Fruit fly (Drosophila melanogaster) whole organism, embryonic: Measurements from ENCODE around the gene Stat92E.

Experiments used
- Atf3 ChIP-seq: fragments of 200-800 bp; sonication (Bioruptor generic); optimal IDR thresholded peaks from 3 replicates; lab custom pipeline; 2016; ENCODE audit warnings: missing biosample characterization, missing genetic modification characterization
- CG10209 ChIP-seq: fragments of 200-800 bp; sonication (Bioruptor generic); optimal IDR thresholded peaks from 3 replicates; lab custom pipeline; 2017; ENCODE audit warnings: missing biosample characterization, mild to moderate bottlenecking, missing genetic modification characterization, missing genetic modification reagents
- CG11695 ChIP-seq: fragments of 200-800 bp; sonication (Bioruptor generic); IDR thresholded peaks from 3 replicates; pipeline ENCODE4 v1.3.6; 2022; ENCODE audit warnings: missing biosample characterization, missing genetic modification characterization
- CG12155 ChIP-seq: fragments of 200-800 bp; sonication (Bioruptor generic); optimal IDR thresholded peaks from 3 replicates; lab custom pipeline; 2016; ENCODE audit warnings: missing biosample characterization, missing genetic modification characterization
- CG12659 ChIP-seq: fragments of 200-800 bp; sonication (Bioruptor generic); optimal IDR thresholded peaks from 3 replicates; lab custom pipeline; 2017; ENCODE audit warnings: mild to moderate bottlenecking, missing biosample characterization, missing genetic modification reagents, missing genetic modification characterization
- CG12769 ChIP-seq: fragments of 200-800 bp; sonication (Bioruptor generic); optimal IDR thresholded peaks from 2 replicates; lab custom pipeline; 2019; ENCODE audit warnings: missing biosample characterization, mild to moderate bottlenecking, missing genetic modification characterization, moderate library complexity
- CG13296 ChIP-seq: fragments of 200-800 bp; sonication (Bioruptor generic); optimal IDR thresholded peaks from 3 replicates; lab custom pipeline; 2018; ENCODE audit warnings: missing biosample characterization, mild to moderate bottlenecking, missing genetic modification characterization
- CG13894 ChIP-seq: fragments of 200-800 bp; sonication (Bioruptor generic); optimal IDR thresholded peaks from 3 replicates; lab custom pipeline; 2018; ENCODE audit warnings: missing biosample characterization, mild to moderate bottlenecking, missing genetic modification characterization, moderate library complexity
- CG15269 ChIP-seq: fragments of 200-800 bp; sonication (Bioruptor generic); optimal IDR thresholded peaks from 2 replicates; lab custom pipeline; 2018; ENCODE audit warnings: missing biosample characterization, mild to moderate bottlenecking, missing genetic modification characterization, moderate library complexity
- CG15479 ChIP-seq: fragments of 200-800 bp; sonication (Bioruptor generic); optimal IDR thresholded peaks from 3 replicates; lab custom pipeline; 2019; ENCODE audit warnings: missing biosample characterization, mild to moderate bottlenecking, missing genetic modification characterization, moderate library complexity
- CG1602 ChIP-seq: fragments of 200-800 bp; sonication (Bioruptor generic); optimal IDR thresholded peaks from 3 replicates; lab custom pipeline; 2016; ENCODE audit warnings: missing biosample characterization, missing genetic modification characterization
- CG17612 ChIP-seq: fragments of 200-800 bp; sonication (Bioruptor generic); IDR thresholded peaks from 2 replicates; pipeline ENCODE4 v1.3.6; 2022; ENCODE audit warnings: missing biosample characterization, missing genetic modification characterization
- CG18476 ChIP-seq: fragments of 200-800 bp; sonication (Bioruptor generic); optimal IDR thresholded peaks from 2 replicates; lab custom pipeline; 2016; ENCODE audit warnings: missing biosample characterization, mild to moderate bottlenecking, missing genetic modification characterization
- CG18764 ChIP-seq: fragments of 200-800 bp; sonication (Bioruptor generic); optimal IDR thresholded peaks from 3 replicates; lab custom pipeline; 2016; ENCODE audit warnings: missing biosample characterization, missing genetic modification characterization
- CG2889 ChIP-seq: fragments of 200-800 bp; sonication (Bioruptor generic); IDR thresholded peaks from 3 replicates; pipeline ENCODE4 v1.3.6; 2022; ENCODE audit warnings: missing biosample characterization, missing genetic modification characterization
- CG31388 ChIP-seq: fragments of 200-800 bp; sonication (Bioruptor generic); optimal IDR thresholded peaks from 2 replicates; lab custom pipeline; 2016; ENCODE audit warnings: missing biosample characterization, missing genetic modification characterization
- CG32532 ChIP-seq: fragments of 200-800 bp; sonication (Bioruptor generic); IDR thresholded peaks from 2 replicates; pipeline ENCODE4 v1.3.6; 2022; ENCODE audit warnings: missing biosample characterization, missing genetic modification characterization
- CG33213 ChIP-seq: fragments of 200-800 bp; sonication (Bioruptor generic); optimal IDR thresholded peaks from 3 replicates; lab custom pipeline; 2016; ENCODE audit warnings: missing biosample characterization, missing genetic modification characterization
- CG33557 ChIP-seq: fragments of 200-800 bp; sonication (Bioruptor generic); optimal IDR thresholded peaks from 2 replicates; lab custom pipeline; 2019; ENCODE audit warnings: missing biosample characterization, mild to moderate bottlenecking, missing genetic modification characterization, moderate library complexity
- CG4282 ChIP-seq: fragments of 200-800 bp; sonication (Bioruptor generic); optimal IDR thresholded peaks from 2 replicates; lab custom pipeline; 2016; ENCODE audit warnings: missing biosample characterization, missing genetic modification characterization
- CG4404 ChIP-seq: fragments of 200-800 bp; sonication (Bioruptor generic); IDR thresholded peaks from 2 replicates; pipeline ENCODE4 v1.3.6; 2022; ENCODE audit warnings: missing biosample characterization, missing genetic modification characterization
- CG5180 ChIP-seq: fragments of 200-800 bp; sonication (Bioruptor generic); optimal IDR thresholded peaks from 3 replicates; lab custom pipeline; 2017; ENCODE audit warnings: missing biosample characterization, missing genetic modification characterization, mild to moderate bottlenecking, moderate library complexity, missing genetic modification reagents
- CG5953 ChIP-seq: fragments of 200-800 bp; sonication (Bioruptor generic); IDR thresholded peaks from 2 replicates; pipeline ENCODE4 v1.3.6; 2022; ENCODE audit warnings: missing biosample characterization, missing genetic modification characterization
- CG6175 ChIP-seq: fragments of 200-800 bp; sonication (Bioruptor generic); IDR thresholded peaks from 3 replicates; pipeline ENCODE4 v1.3.6; 2022; ENCODE audit warnings: missing biosample characterization, missing genetic modification characterization
- CG6813 ChIP-seq: fragments of 200-800 bp; sonication (Bioruptor generic); optimal IDR thresholded peaks from 2 replicates; lab custom pipeline; 2017; ENCODE audit warnings: missing biosample characterization, missing genetic modification characterization, mild to moderate bottlenecking, moderate library complexity, missing genetic modification reagents
- Chrac-16 ChIP-seq: fragments of 200-800 bp; sonication (Bioruptor generic); optimal IDR thresholded peaks from 3 replicates; lab custom pipeline; 2016; ENCODE audit warnings: missing biosample characterization, missing genetic modification characterization
- CkIIα-i1 ChIP-seq: fragments of 200-800 bp; sonication (Bioruptor generic); IDR thresholded peaks from 2 replicates; pipeline ENCODE4 v1.3.6; 2022; ENCODE audit warnings: missing biosample characterization, missing genetic modification characterization
- CoRest ChIP-seq: fragments of 200-800 bp; sonication (Bioruptor generic); optimal IDR thresholded peaks from 3 replicates; lab custom pipeline; 2018; ENCODE audit warnings: missing biosample characterization, mild to moderate bottlenecking, missing genetic modification characterization, moderate library complexity
- D ChIP-seq, 2 experiments: fragments of 200-800 bp in 1 of 2; fragments of >200 bp in 1 of 2; sonication (Bioruptor generic) in 1 of 2; optimal IDR thresholded peaks; 2 replicates in 1 of 2; 3 replicates in 1 of 2; lab custom pipeline; 2017; ENCODE audit warnings: mild to moderate bottlenecking in 1 of 2, missing biosample characterization in 1 of 2, missing genetic modification characterization in 1 of 2, missing genetic modification reagents in 1 of 2
- Dip3 ChIP-seq: fragments of 200-800 bp; sonication (Bioruptor generic); optimal IDR thresholded peaks from 3 replicates; lab custom pipeline; 2016; ENCODE audit warnings: missing biosample characterization, missing genetic modification characterization
- Dll ChIP-seq: fragments of 200-800 bp; sonication (Bioruptor generic); IDR thresholded peaks from 4 replicates; pipeline ENCODE4 v1.3.6; 2022; ENCODE audit warnings: missing biosample characterization, missing genetic modification characterization; ENCODE audit not compliant: partially characterized antibody
- E2f2 ChIP-seq: fragments of 200-800 bp; sonication (Bioruptor generic); IDR thresholded peaks from 2 replicates; pipeline ENCODE4 v1.3.6; 2022; ENCODE audit warnings: missing biosample characterization, missing genetic modification characterization
- Hr3 ChIP-seq: fragments of 200-800 bp; sonication (Bioruptor generic); optimal IDR thresholded peaks from 3 replicates; lab custom pipeline; 2016; ENCODE audit warnings: missing biosample characterization, missing genetic modification characterization
- NK7.1 ChIP-seq: fragments of 200-800 bp; sonication (Bioruptor generic); optimal IDR thresholded peaks from 3 replicates; lab custom pipeline; 2016; ENCODE audit warnings: missing biosample characterization, missing genetic modification characterization
- aop ChIP-seq: fragments of 200-800 bp; sonication (Bioruptor generic); IDR thresholded peaks from 2 replicates; pipeline ENCODE4 v1.3.6; 2022; ENCODE audit warnings: missing biosample characterization, missing genetic modification characterization
- ase ChIP-seq: fragments of 200-800 bp; sonication (Bioruptor generic); IDR thresholded peaks from 3 replicates; pipeline ENCODE4 v1.3.6; 2022; ENCODE audit warnings: missing biosample characterization, missing genetic modification characterization
- bbx ChIP-seq: fragments of 200-800 bp; sonication (Bioruptor generic); IDR thresholded peaks from 2 replicates; pipeline ENCODE4 v1.3.6; 2022; ENCODE audit warnings: missing biosample characterization, missing genetic modification characterization; ENCODE audit not compliant: partially characterized antibody
- btn ChIP-seq: fragments of 200-800 bp; sonication (Bioruptor generic); optimal IDR thresholded peaks from 2 replicates; lab custom pipeline; 2016; ENCODE audit warnings: missing biosample characterization, missing genetic modification characterization
- cato ChIP-seq: fragments of 200-800 bp; sonication (Bioruptor generic); optimal IDR thresholded peaks from 2 replicates; lab custom pipeline; 2016; ENCODE audit warnings: missing biosample characterization, missing genetic modification characterization, borderline replicate concordance
- gsb ChIP-seq: fragments of 200-800 bp; sonication (Bioruptor generic); IDR thresholded peaks from 2 replicates; pipeline ENCODE4 v1.3.6; 2022; ENCODE audit warnings: missing biosample characterization, missing genetic modification characterization
- ham ChIP-seq: fragments of 200-800 bp; sonication (Bioruptor generic); IDR thresholded peaks from 2 replicates; pipeline ENCODE4 v1.3.6; 2022; ENCODE audit warnings: missing biosample characterization, missing genetic modification characterization
- lab ChIP-seq: fragments of 200-800 bp; sonication (Bioruptor generic); optimal IDR thresholded peaks from 3 replicates; lab custom pipeline; 2017; ENCODE audit warnings: missing biosample characterization, missing genetic modification characterization, mild to moderate bottlenecking, moderate library complexity, missing genetic modification reagents
- mld ChIP-seq: fragments of 200-800 bp; sonication (Bioruptor generic); IDR thresholded peaks from 3 replicates; pipeline ENCODE4 v1.3.6; 2022; ENCODE audit warnings: missing biosample characterization, missing genetic modification characterization; ENCODE audit not compliant: partially characterized antibody
- nom ChIP-seq: fragments of 200-800 bp; sonication (Bioruptor generic); optimal IDR thresholded peaks from 2 replicates; lab custom pipeline; 2017; ENCODE audit warnings: missing biosample characterization, missing genetic modification characterization, mild to moderate bottlenecking, moderate library complexity, missing genetic modification reagents
- toy ChIP-seq: fragments of 200-800 bp; sonication (Bioruptor generic); IDR thresholded peaks from 2 replicates; pipeline ENCODE4 v1.3.6; 2022; ENCODE audit warnings: missing biosample characterization, missing genetic modification characterization
- tup ChIP-seq: fragments of 200-800 bp; sonication (Bioruptor generic); optimal IDR thresholded peaks from 2 replicates; lab custom pipeline; 2016; ENCODE audit warnings: missing biosample characterization, mild to moderate bottlenecking, missing genetic modification characterization, moderate library complexity
- unc-4 ChIP-seq: fragments of 200-800 bp; sonication (Bioruptor generic); IDR thresholded peaks from 2 replicates; pipeline ENCODE4 v1.3.6; 2022; ENCODE audit warnings: missing biosample characterization, missing genetic modification characterization; ENCODE audit not compliant: partially characterized antibody

Gene Stat92E

DNA sequence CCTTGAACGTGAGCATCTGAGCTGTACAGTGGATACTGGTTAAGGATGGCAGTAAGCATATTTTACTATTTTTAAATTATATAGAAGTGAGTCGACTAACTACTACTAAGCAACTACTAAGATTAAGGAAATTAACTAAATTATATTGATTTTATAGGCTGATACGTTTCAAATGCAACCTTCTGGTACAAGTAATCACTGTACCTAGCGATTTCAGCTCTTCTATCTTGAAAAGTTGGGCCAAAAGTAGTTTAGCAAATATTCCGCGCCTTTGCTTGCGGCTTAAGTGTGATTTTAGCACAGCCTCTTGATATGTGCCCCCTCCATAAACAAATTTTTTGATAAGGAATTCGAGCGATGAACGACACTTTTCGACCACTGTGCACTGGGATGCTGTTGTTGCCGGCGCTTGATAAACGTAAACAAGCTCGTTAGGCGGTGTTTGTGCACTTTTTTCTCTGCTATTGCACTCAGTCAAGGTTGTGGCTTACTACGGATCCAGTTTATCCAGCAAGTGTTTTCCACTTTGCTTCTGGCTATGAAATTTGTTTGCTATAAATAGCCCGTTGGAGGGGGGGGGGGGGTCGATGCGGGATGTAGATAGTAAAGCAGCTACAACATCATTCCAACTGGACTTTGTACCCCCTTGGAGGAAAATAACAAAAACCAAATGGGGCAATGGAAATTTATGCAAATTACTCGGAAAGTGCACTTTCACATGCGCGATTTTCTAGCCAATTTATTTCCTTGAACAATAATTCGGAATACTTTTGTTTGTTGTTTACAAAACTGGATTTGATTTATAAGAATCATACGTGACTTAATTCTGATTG, 4.4 kb upstream of the Stat92E start (continued):
- TF ChIP-seq Dip3 (GFP tag; lab: Kevin White, UChicago) (peak; percentile 73), nom (GFP tag; lab: Kevin White, UChicago) (peak; percentile 98), CG4404 (GFP tag; lab: Robert Waterston, UW) (peak; percentile 61), Hr3 (GFP tag; lab: Kevin White, UChicago) (peak; percentile 44), Atf3 (GFP tag; lab: Kevin White, UChicago) (no peak), CG5180 (no peak), CG15479 (GFP tag; lab: Kevin White, UChicago) (no peak), ase (GFP tag; lab: Robert Waterston, UW) (peak; percentile 72; the same call in 2 of the 3 replicates), CG12155 (GFP tag; lab: Kevin White, UChicago) (peak; percentile 54), CG15269 (tag; lab: Kevin White, UChicago) (peak; percentile 76), bbx (GFP tag; lab: Robert Waterston, UW) (no peak), mld (GFP tag; lab: Robert Waterston, UW) (no peak), gsb (peak; percentile 69), unc-4 (GFP tag; lab: Robert Waterston, UW) (no peak), CG12659 (GFP tag; lab: Kevin White, UChicago) (peak; percentile 60), CG6813 (GFP tag; lab: Kevin White, UChicago) (peak; percentile 46), CoRest (peak; percentile 65), CG32532 (peak; percentile 92), CkIIα-i1 (GFP tag; lab: Robert Waterston, UW) (no peak), Chrac-16 (GFP tag; lab: Kevin White, UChicago) (peak; percentile 55), CG17612 (GFP tag; lab: Robert Waterston, UW) (peak; percentile 46; the same call in 1 of the 2 replicates), CG4282 (GFP tag; lab: Kevin White, UChicago) (no peak), D (optimal IDR thresholded peaks at IDR 0.05; lab: Kevin White, UChicago) (no peak), D (GFP tag; optimal IDR thresholded peaks at IDR 0.05; lab: Kevin White, UChicago) (no peak), CG33557 (GFP tag; lab: Kevin White, UChicago) (no peak), CG33213 (GFP tag; lab: Kevin White, UChicago) (peak; percentile 20), cato (peak; percentile 34), CG18764 (GFP tag; lab: Kevin White, UChicago) (peak; percentile 27), CG11695 (peak; percentile 79), CG5953 (GFP tag; lab: Robert Waterston, UW) (0 out of 2 replicates have a peak, but pooled peaks have one; percentile 34), btn (GFP tag; lab: Kevin White, UChicago) (no peak), CG12769 (tag; lab: Kevin White, UChicago) (no peak), CG13894 (tag; lab: Kevin White, UChicago) (no peak), CG10209 (GFP tag; lab: Kevin White, UChicago) (peak; percentile 65), NK7.1 (no peak), CG1602 (GFP tag; lab: Kevin White, UChicago) (peak; percentile 55), aop (GFP tag; lab: Robert Waterston, UW) (no peak), E2f2 (GFP tag; lab: Robert Waterston, UW) (peak; percentile 35; the same call in 1 of the 2 replicates), Dll (GFP tag; lab: Robert Waterston, UW) (no peak), CG13296 (GFP tag; lab: Kevin White, UChicago) (peak; percentile 61), toy (GFP tag; lab: Robert Waterston, UW) (peak; percentile 66), lab (peak; percentile 87), CG2889 (GFP tag; lab: Robert Waterston, UW) (0 out of 3 replicates have a peak, but pooled peaks have one; percentile 33), CG18476 (GFP tag; lab: Kevin White, UChicago) (peak; percentile 71), tup (no peak), CG31388 (GFP tag; lab: Kevin White, UChicago) (peak; percentile 41), ham (0 out of 2 replicates have a peak, but pooled peaks have one; percentile 24), CG6175 (GFP tag; lab: Robert Waterston, UW) (peak; percentile 62; the same call in 1 of the 3 replicates)
